Worm (Caenorhabditis elegans) whole organism, L4/young adult: ENCODE results near the gene cam-1.

Experiments used
- W03F9.2 ChIP-seq: fragments of 150-350 bp; optimal IDR thresholded peaks from 2 replicates; lab custom pipeline; 2014; ENCODE audit warnings: missing biosample characterization, missing genetic modification characterization
- dao-5 ChIP-seq: sonication (generic microtip); optimal IDR thresholded peaks from 2 replicates; lab custom pipeline; 2016; ENCODE audit warnings: missing genotype, missing genetic modification characterization, moderate library complexity, missing compliant biosample characterization
- him-1 ChIP-seq: sonication (generic microtip); optimal IDR thresholded peaks from 2 replicates; lab custom pipeline; 2016; ENCODE audit warnings: missing genotype, missing genetic modification reagents, missing genetic modification characterization, missing compliant biosample characterization

DNA sequence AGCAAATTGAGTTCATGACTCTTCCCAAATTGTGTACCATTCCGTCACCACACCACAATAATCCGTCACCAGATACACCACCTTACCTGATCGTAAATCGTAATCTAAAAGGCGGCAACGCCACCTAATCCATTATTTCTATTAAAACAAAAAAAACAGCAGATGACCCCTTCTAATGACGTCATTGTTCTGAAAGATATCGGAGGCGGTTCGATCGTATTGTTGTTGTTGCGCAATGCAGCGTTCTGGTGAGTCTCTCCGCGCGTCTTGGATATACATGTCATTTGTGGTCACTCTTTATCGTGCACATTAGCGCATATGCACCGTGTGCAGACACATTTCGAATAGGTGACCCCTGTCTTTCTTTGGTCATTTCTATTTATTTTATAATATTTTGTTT lies 41.1 kb downstream of the cam-1 start:
- TF ChIP-seq him-1 (tag; lab: Kevin White, UChicago) (no peak), dao-5 (tag; lab: Kevin White, UChicago) (no peak), W03F9.2 (tag; lab: Kevin White, UChicago) (no peak)
